Worm (Caenorhabditis elegans): ENCODE measurements around the gene W07G4.8.

The W07G4.8 gene

ce11 chrV:13006754-13007153, 42.6 kb downstream of the W07G4.8 start (continued):
- TF ChIP-seq unc-62 (GFP tag; optimal IDR thresholded peaks at IDR 0.05), result no peak
- peak; percentile 88 for TF ChIP-seq hrde-1 (tag; optimal IDR thresholded peaks at IDR 0.05; ENCODE audit: borderline replicate concordance)
- no peak for TF ChIP-seq bed-1 (GFP tag; IDR thresholded peaks at IDR 0.05)
- peak; percentile 30 for TF ChIP-seq lin-54 (GFP tag; optimal IDR thresholded peaks at IDR 0.05)
- no peak for TF ChIP-seq nhr-179 (tag; optimal IDR thresholded peaks at IDR 0.05)
- peak; percentile 16 for TF ChIP-seq snpc-3.4 (tag; optimal IDR thresholded peaks at IDR 0.05)

- TF ChIP-seq ceh-27 (GFP tag; optimal IDR thresholded peaks at IDR 0.05) (no peak), repo-1 (tag; optimal IDR thresholded peaks at IDR 0.05) (no peak), bed-1 (GFP tag; IDR thresholded peaks at IDR 0.05) (no peak), madf-3 (GFP tag; IDR thresholded peaks at IDR 0.05) (no peak), egl-44 (GFP tag; IDR thresholded peaks at IDR 0.05) (no peak), B0019.2 (GFP tag; conservative IDR thresholded peaks at IDR 0.05) (no peak), lin-40 (tag; optimal IDR thresholded peaks at IDR 0.05) (no peak), F52B5.7 (tag; optimal IDR thresholded peaks at IDR 0.05) (no peak), D2030.7 (GFP tag; IDR thresholded peaks at IDR 0.05) (peak; percentile 24; the same call in 1 of the 2 replicates), rpc-1 (optimal IDR thresholded peaks at IDR 0.05) (no peak), rpc-1 (tag; optimal IDR thresholded peaks at IDR 0.05) (no peak), ztf-28 (GFP tag; IDR thresholded peaks at IDR 0.05) (no peak), K11D2.4 (GFP tag; IDR thresholded peaks at IDR 0.05) (0 out of 2 replicates have a peak, but pooled peaks have one; percentile 11), zim-3 (tag; optimal IDR thresholded peaks at IDR 0.05) (no peak), ekl-4 (GFP tag; IDR thresholded peaks at IDR 0.05) (no peak), gei-17 (GFP tag; optimal IDR thresholded peaks at IDR 0.05) (no peak), F37B4.10 (GFP tag; IDR thresholded peaks at IDR 0.05) (0 out of 2 replicates have a peak, but pooled peaks have one; percentile 25), sptf-2 (GFP tag; optimal IDR thresholded peaks at IDR 0.05) (no peak), F33H1.4 (GFP tag; IDR thresholded peaks at IDR 0.05) (no peak), attf-6 (GFP tag; IDR thresholded peaks at IDR 0.05) (no peak), mes-4 (tag; optimal IDR thresholded peaks at IDR 0.05) (no peak), nhr-80 (tag; optimal IDR thresholded peaks at IDR 0.05) (no peak), F57C9.4 (tag; optimal IDR thresholded peaks at IDR 0.05) (no peak), nhr-90 (tag; optimal IDR thresholded peaks at IDR 0.05) (no peak), ceh-100 (GFP tag; IDR thresholded peaks at IDR 0.05) (no peak), T26A5.8 (tag; optimal IDR thresholded peaks at IDR 0.05) (no peak), F23B12.7 (tag; optimal IDR thresholded peaks at IDR 0.05; ENCODE audit: insufficient read depth) (no peak), tlf-1 (GFP tag; optimal IDR thresholded peaks at IDR 0.05) (no peak), rcor-1 (GFP tag; IDR thresholded peaks at IDR 0.05) (no peak), ama-1 (optimal IDR thresholded peaks at IDR 0.05) (no peak), ama-1 (GFP tag; optimal IDR thresholded peaks at IDR 0.05) (no peak), ceh-79 (tag; optimal IDR thresholded peaks at IDR 0.05) (no peak), attf-5 (GFP tag; optimal IDR thresholded peaks at IDR 0.05) (no peak), mcd-1 (GFP tag; IDR thresholded peaks at IDR 0.05) (no peak), C17E4.6 (GFP tag; IDR thresholded peaks at IDR 0.05) (no peak), F57A8.1 (GFP tag; optimal IDR thresholded peaks at IDR 0.05) (no peak), F55B11.4 (tag; optimal IDR thresholded peaks at IDR 0.05; ENCODE audit: borderline replicate concordance, insufficient read depth) (no peak), atf-7 (tag; optimal IDR thresholded peaks at IDR 0.05) (no peak), zfh-2 (GFP tag; conservative IDR thresholded peaks at IDR 0.05) (peak; percentile 88), chd-7 (tag; optimal IDR thresholded peaks at IDR 0.05) (no peak), xnd-1 (tag; optimal IDR thresholded peaks at IDR 0.05) (no peak), lin-26 (GFP tag; IDR thresholded peaks at IDR 0.05) (0 out of 2 replicates have a peak, but pooled peaks have one; percentile 34), let-607 (tag; optimal IDR thresholded peaks at IDR 0.05) (no peak), snpc-3.4 (tag; optimal IDR thresholded peaks at IDR 0.05) (no peak), egrh-3 (GFP tag; IDR thresholded peaks at IDR 0.05) (peak; percentile 69)
Measured at ce11 chrV:13004374-13004773, 45.0 kb downstream of the W07G4.8 start.

Data from whole organism, young adult.